Worm (Caenorhabditis elegans): ENCODE measurements around the gene set-1.

set-1 gene

ce11 chrIII:6450596-6450995 is 1.6 kb downstream of the set-1 start, which contains the start of gene T26A5.6:
TSS of gene T26A5.6 (minus strand) at chrIII:6450696.
- TF ChIP-seq nhr-237 (tag; optimal IDR thresholded peaks at IDR 0.05) (no peak), ces-1 (GFP tag; optimal IDR thresholded peaks at IDR 0.05) (no peak), flh-1 (GFP tag; optimal IDR thresholded peaks at IDR 0.05) (no peak), elt-3 (tag; optimal IDR thresholded peaks at IDR 0.05) (no peak), bed-3 (GFP tag; optimal IDR thresholded peaks at IDR 0.05) (no peak), ceh-83 (GFP tag; optimal IDR thresholded peaks at IDR 0.05) (no peak), lin-32 (GFP tag; optimal IDR thresholded peaks at IDR 0.05) (no peak), drap-1 (GFP tag; optimal IDR thresholded peaks at IDR 0.05) (no peak), hlh-1 (tag; optimal IDR thresholded peaks at IDR 0.05) (no peak), sptf-1 (tag; optimal IDR thresholded peaks at IDR 0.05) (no peak), elt-1 (tag; optimal IDR thresholded peaks at IDR 0.05; ENCODE audit: borderline replicate concordance, insufficient read depth) (no peak), zip-8 (tag; optimal IDR thresholded peaks at IDR 0.05) (no peak), ceh-43 (GFP tag; optimal IDR thresholded peaks at IDR 0.05) (no peak)

ce11 chrIII:6449854-6450253 is 2.3 kb downstream of the set-1 start:
- no peak for TF ChIP-seq cnd-1 (tag; optimal IDR thresholded peaks at IDR 0.05)
- TF ChIP-seq nhr-76 (tag; optimal IDR thresholded peaks at IDR 0.05) = no peak
- TF ChIP-seq bed-3 (GFP tag; optimal IDR thresholded peaks at IDR 0.05) = no peak
- no peak for TF ChIP-seq flh-1 (GFP tag; optimal IDR thresholded peaks at IDR 0.05)
- TF ChIP-seq nhr-237 (tag; optimal IDR thresholded peaks at IDR 0.05) = no peak
- TF ChIP-seq nhr-12 (tag; optimal IDR thresholded peaks at IDR 0.05) = no peak

- peak; percentile 75 for TF ChIP-seq hlh-1 (tag; optimal IDR thresholded peaks at IDR 0.05)
- TF ChIP-seq nhr-237 (tag; optimal IDR thresholded peaks at IDR 0.05) = peak; percentile 10
- TF ChIP-seq unc-39 (tag; optimal IDR thresholded peaks at IDR 0.05) = no peak
- no peak for TF ChIP-seq elt-1 (tag; optimal IDR thresholded peaks at IDR 0.05; ENCODE audit: borderline replicate concordance, insufficient read depth)
- peak; percentile 27 for TF ChIP-seq zip-8 (tag; optimal IDR thresholded peaks at IDR 0.05)
These were observed 4.7 kb downstream of the set-1 start for ce11 chrIII:6447521-6447920.

- TF ChIP-seq mls-2 (tag; optimal IDR thresholded peaks at IDR 0.05) (no peak), elt-1 (tag; optimal IDR thresholded peaks at IDR 0.05; ENCODE audit: borderline replicate concordance, insufficient read depth) (no peak), bed-3 (GFP tag; optimal IDR thresholded peaks at IDR 0.05) (no peak), elt-3 (tag; optimal IDR thresholded peaks at IDR 0.05) (no peak), M03D4.4 (tag; optimal IDR thresholded peaks at IDR 0.05) (no peak)
These were observed 5.4 kb downstream of the set-1 start, which contains the start of gene let-721 for ce11 chrIII:6446807-6447206. TSS of gene let-721 (minus strand) at chrIII:6446907.

- TF ChIP-seq ham-2 (GFP tag; optimal IDR thresholded peaks at IDR 0.05) (peak; percentile 10), tbx-8 (GFP tag; optimal IDR thresholded peaks at IDR 0.05) (no peak), hlh-1 (tag; optimal IDR thresholded peaks at IDR 0.05) (no peak), unc-39 (tag; optimal IDR thresholded peaks at IDR 0.05) (no peak), mls-2 (tag; optimal IDR thresholded peaks at IDR 0.05) (peak; percentile 3), nhr-237 (tag; optimal IDR thresholded peaks at IDR 0.05) (no peak), M03D4.4 (tag; optimal IDR thresholded peaks at IDR 0.05) (peak; percentile 17), blmp-1 (tag; optimal IDR thresholded peaks at IDR 0.05) (no peak), mep-1 (tag; optimal IDR thresholded peaks at IDR 0.05) (no peak), lin-32 (GFP tag; optimal IDR thresholded peaks at IDR 0.05) (no peak), nhr-76 (tag; optimal IDR thresholded peaks at IDR 0.05) (no peak), unc-120 (tag; optimal IDR thresholded peaks at IDR 0.05; ENCODE audit: poor library complexity, severe bottlenecking) (peak; percentile 37), pha-4 (tag; optimal IDR thresholded peaks at IDR 0.05) (peak; percentile 68), flh-1 (GFP tag; optimal IDR thresholded peaks at IDR 0.05) (no peak), lsy-2 (tag; optimal IDR thresholded peaks at IDR 0.05) (peak; percentile 43), ceh-43 (GFP tag; optimal IDR thresholded peaks at IDR 0.05) (no peak), lin-13 (tag; optimal IDR thresholded peaks at IDR 0.05) (no peak), ces-1 (GFP tag; optimal IDR thresholded peaks at IDR 0.05) (no peak), ztf-11 (tag; optimal IDR thresholded peaks at IDR 0.05) (no peak), unc-62 (GFP tag; optimal IDR thresholded peaks at IDR 0.05) (no peak), drap-1 (GFP tag; optimal IDR thresholded peaks at IDR 0.05) (no peak), nhr-28 (tag; optimal IDR thresholded peaks at IDR 0.05) (no peak), mab-5 (tag; optimal IDR thresholded peaks at IDR 0.05) (no peak), elt-1 (tag; optimal IDR thresholded peaks at IDR 0.05; ENCODE audit: borderline replicate concordance, insufficient read depth) (no peak)
These were observed 7.8 kb downstream of the set-1 start, which contains the start of gene C05D11.13 for ce11 chrIII:6444335-6444734. TSS of gene C05D11.13 (minus strand) at chrIII:6444586.

Measured in whole organism, mixed stage, embryonic.